Fruit fly (Drosophila melanogaster) whole organism, embryonic: Measurements from ENCODE around the gene AP-1mu.

Source experiments
- Aef1 ChIP-seq: fragments of 200-800 bp; sonication (Bioruptor generic); IDR thresholded peaks from 3 replicates; pipeline ENCODE4 v1.3.6; 2022; ENCODE audit warnings: missing biosample characterization, missing genetic modification characterization
- Asciz ChIP-seq: fragments of 200-800 bp; sonication (Bioruptor generic); optimal IDR thresholded peaks from 2 replicates; lab custom pipeline; 2017; ENCODE audit warnings: missing biosample characterization, mild to moderate bottlenecking, missing genetic modification characterization, missing genetic modification reagents
- BEAF-32 ChIP-seq: fragments of 200-800 bp; sonication (Bioruptor generic); optimal IDR thresholded peaks from 3 replicates; lab custom pipeline; 2017; ENCODE audit warnings: missing biosample characterization, missing genetic modification characterization, mild to moderate bottlenecking, moderate library complexity, missing genetic modification reagents
- Bteb2 ChIP-seq: fragments of 200-800 bp; sonication (Bioruptor generic); optimal IDR thresholded peaks from 2 replicates; lab custom pipeline; 2016; ENCODE audit warnings: missing biosample characterization, missing genetic modification characterization
- C15 ChIP-seq: fragments of 200-800 bp; sonication (Bioruptor generic); IDR thresholded peaks from 3 replicates; pipeline ENCODE4 v1.3.6; 2022; ENCODE audit warnings: missing biosample characterization, missing genetic modification characterization
- CG1024 ChIP-seq: fragments of 200-800 bp; sonication (Bioruptor generic); IDR thresholded peaks from 2 replicates; pipeline ENCODE4 v1.3.6; 2022; ENCODE audit warnings: missing biosample characterization, missing genetic modification characterization
- CG10462 ChIP-seq: fragments of 200-800 bp; sonication (Bioruptor generic); optimal IDR thresholded peaks from 2 replicates; lab custom pipeline; 2016; ENCODE audit warnings: missing biosample characterization, missing genetic modification characterization
- CG12659 ChIP-seq: fragments of 200-800 bp; sonication (Bioruptor generic); optimal IDR thresholded peaks from 3 replicates; lab custom pipeline; 2017; ENCODE audit warnings: mild to moderate bottlenecking, missing biosample characterization, missing genetic modification reagents, missing genetic modification characterization
- CG17186 ChIP-seq: fragments of 200-800 bp; sonication (Bioruptor generic); optimal IDR thresholded peaks from 3 replicates; lab custom pipeline; 2017; ENCODE audit warnings: missing biosample characterization, missing genetic modification reagents, missing genetic modification characterization
- CG18262 ChIP-seq: fragments of 200-800 bp; optimal IDR thresholded peaks from 3 replicates; lab custom pipeline; 2019; ENCODE audit warnings: missing biosample characterization, mild to moderate bottlenecking, missing genetic modification characterization, moderate library complexity
- CG18476 ChIP-seq: fragments of 200-800 bp; sonication (Bioruptor generic); optimal IDR thresholded peaks from 2 replicates; lab custom pipeline; 2016; ENCODE audit warnings: missing biosample characterization, mild to moderate bottlenecking, missing genetic modification characterization
- CG18619 ChIP-seq: fragments of 200-800 bp; sonication (Bioruptor generic); optimal IDR thresholded peaks from 3 replicates; lab custom pipeline; 2017; ENCODE audit warnings: missing biosample characterization, mild to moderate bottlenecking, missing genetic modification characterization
- CG2199 ChIP-seq: fragments of 200-800 bp; sonication (Bioruptor generic); IDR thresholded peaks from 3 replicates; pipeline ENCODE4 v1.3.6; 2022; ENCODE audit warnings: missing biosample characterization, missing genetic modification characterization
- CG3065 ChIP-seq: fragments of 200-800 bp; sonication (Bioruptor generic); optimal IDR thresholded peaks from 2 replicates; lab custom pipeline; 2016; ENCODE audit warnings: missing biosample characterization, missing genetic modification characterization
- CG31388 ChIP-seq: fragments of 200-800 bp; sonication (Bioruptor generic); optimal IDR thresholded peaks from 2 replicates; lab custom pipeline; 2016; ENCODE audit warnings: missing biosample characterization, missing genetic modification characterization
- CG6254 ChIP-seq: fragments of 200-800 bp; sonication (Bioruptor generic); optimal IDR thresholded peaks from 3 replicates; lab custom pipeline; 2017; ENCODE audit warnings: mild to moderate bottlenecking, missing biosample characterization, missing genetic modification reagents, missing genetic modification characterization
- CG7271 ChIP-seq: fragments of 200-800 bp; sonication (Bioruptor generic); optimal IDR thresholded peaks from 2 replicates; lab custom pipeline; 2018; ENCODE audit warnings: missing biosample characterization, mild to moderate bottlenecking, missing genetic modification characterization, moderate library complexity
- CG7963 ChIP-seq: fragments of 200-800 bp; sonication (Bioruptor generic); IDR thresholded peaks from 3 replicates; pipeline ENCODE4 v1.3.6; 2022; ENCODE audit warnings: missing biosample characterization, missing genetic modification characterization; ENCODE audit not compliant: partially characterized antibody
- CG9437 ChIP-seq: fragments of 200-800 bp; sonication (Bioruptor generic); optimal IDR thresholded peaks from 2 replicates; lab custom pipeline; 2018; ENCODE audit warnings: missing biosample characterization, mild to moderate bottlenecking, missing genetic modification characterization
- CG9817 ChIP-seq: fragments of 200-800 bp; sonication (Bioruptor generic); optimal IDR thresholded peaks from 2 replicates; lab custom pipeline; 2018; ENCODE audit warnings: missing biosample characterization, mild to moderate bottlenecking, missing genetic modification characterization, moderate library complexity
- Dbx ChIP-seq: fragments of 200-800 bp; sonication (Bioruptor generic); IDR thresholded peaks from 3 replicates; pipeline ENCODE4 v1.3.6; 2022; ENCODE audit warnings: missing biosample characterization, missing genetic modification characterization
- Deaf1 ChIP-seq: fragments of 200-800 bp; optimal IDR thresholded peaks from 3 replicates; lab custom pipeline; 2019; ENCODE audit warnings: missing biosample characterization, mild to moderate bottlenecking, missing genetic modification characterization, moderate library complexity
- Fer3 ChIP-seq: fragments of 200-800 bp; sonication (Bioruptor generic); optimal IDR thresholded peaks from 2 replicates; lab custom pipeline; 2018; ENCODE audit warnings: missing biosample characterization, mild to moderate bottlenecking, missing genetic modification characterization, moderate library complexity
- GATAe ChIP-seq: fragments of 200-800 bp; sonication (Bioruptor generic); conservative IDR thresholded peaks from 2 replicates; pipeline ENCODE4 v1.3.6; 2022; ENCODE audit warnings: missing biosample characterization, missing genetic modification characterization
- Gug ChIP-seq: fragments of 200-800 bp; sonication (Bioruptor generic); IDR thresholded peaks from 4 replicates; pipeline ENCODE4 v1.3.6; 2022; ENCODE audit warnings: missing biosample characterization, missing genetic modification characterization
- Kr ChIP-seq: fragments of 200-800 bp; sonication (Bioruptor generic); optimal IDR thresholded peaks from 2 replicates; lab custom pipeline; 2017; ENCODE audit warnings: missing biosample characterization, mild to moderate bottlenecking, missing genetic modification characterization
- Stat92E ChIP-seq, 3 experiments: fragments of >200 bp in 2 of 3; fragments of 200-800 bp in 1 of 3; sonication (Bioruptor generic) in 1 of 3; optimal IDR thresholded peaks; 2 replicates each; lab custom pipeline; 2017 to 2019; ENCODE audit warnings: missing biosample characterization in 3 of 3, missing genetic modification characterization in 3 of 3, mild to moderate bottlenecking in 1 of 3, moderate library complexity in 1 of 3
- Vsx1 ChIP-seq: fragments of 200-800 bp; sonication (Bioruptor generic); optimal IDR thresholded peaks from 2 replicates; lab custom pipeline; 2017; ENCODE audit warnings: missing biosample characterization, mild to moderate bottlenecking, missing genetic modification characterization, missing genetic modification reagents
- ab ChIP-seq: fragments of 200-800 bp; sonication (Bioruptor generic); optimal IDR thresholded peaks from 2 replicates; lab custom pipeline; 2016; ENCODE audit warnings: missing biosample characterization, missing genetic modification characterization
- cg ChIP-seq: fragments of 200-800 bp; sonication (Bioruptor generic); optimal IDR thresholded peaks from 3 replicates; lab custom pipeline; 2019; ENCODE audit warnings: missing biosample characterization, mild to moderate bottlenecking, missing genetic modification characterization, moderate library complexity
- cwo ChIP-seq: fragments of 200-800 bp; sonication (Bioruptor generic); optimal IDR thresholded peaks from 3 replicates; lab custom pipeline; 2017; ENCODE audit warnings: missing biosample characterization, missing genetic modification characterization, mild to moderate bottlenecking, moderate library complexity, missing genetic modification reagents
- da ChIP-seq: fragments of 200-800 bp; sonication (Bioruptor generic); optimal IDR thresholded peaks from 2 replicates; lab custom pipeline; 2016; ENCODE audit warnings: missing biosample characterization, missing genetic modification characterization
- dimm ChIP-seq: fragments of 200-800 bp; sonication (Bioruptor generic); IDR thresholded peaks from 2 replicates; pipeline ENCODE4 v1.3.6; 2022; ENCODE audit warnings: missing biosample characterization, missing genetic modification characterization
- ems ChIP-seq: fragments of 200-800 bp; sonication (Bioruptor generic); optimal IDR thresholded peaks from 3 replicates; lab custom pipeline; 2016; ENCODE audit warnings: missing biosample characterization, missing genetic modification characterization
- esg ChIP-seq: fragments of 200-800 bp; sonication (Bioruptor generic); conservative IDR thresholded peaks from 2 replicates; pipeline ENCODE4 v1.3.6; 2022; ENCODE audit warnings: missing biosample characterization, missing genetic modification characterization
- eve ChIP-seq, 2 experiments: fragments of >200 bp; optimal IDR thresholded peaks; 2 replicates each; lab custom pipeline; 2017; ENCODE audit warnings: missing biosample characterization in 2 of 2, missing genetic modification characterization in 2 of 2
- grau ChIP-seq: fragments of 200-800 bp; optimal IDR thresholded peaks from 3 replicates; lab custom pipeline; 2019; ENCODE audit warnings: missing biosample characterization, mild to moderate bottlenecking, missing genetic modification characterization, moderate library complexity
- hb ChIP-seq: fragments of 200-800 bp; sonication (Bioruptor generic); IDR thresholded peaks from 3 replicates; pipeline ENCODE4 v1.3.6; 2022; ENCODE audit warnings: missing biosample characterization, missing genetic modification characterization; ENCODE audit not compliant: partially characterized antibody
- knrl ChIP-seq: fragments of 200-800 bp; sonication (Bioruptor generic); IDR thresholded peaks from 3 replicates; pipeline ENCODE4 v1.3.6; 2022; ENCODE audit warnings: missing biosample characterization, missing genetic modification characterization; ENCODE audit not compliant: partially characterized antibody
- lab ChIP-seq: fragments of 200-800 bp; sonication (Bioruptor generic); optimal IDR thresholded peaks from 3 replicates; lab custom pipeline; 2017; ENCODE audit warnings: missing biosample characterization, missing genetic modification characterization, mild to moderate bottlenecking, moderate library complexity, missing genetic modification reagents
- nau ChIP-seq: fragments of 200-800 bp; sonication (Bioruptor generic); optimal IDR thresholded peaks from 3 replicates; lab custom pipeline; 2017; ENCODE audit warnings: missing biosample characterization, mild to moderate bottlenecking, missing genetic modification characterization, missing genetic modification reagents
- odd ChIP-seq: fragments of 200-800 bp; sonication (Bioruptor generic); optimal IDR thresholded peaks from 2 replicates; lab custom pipeline; 2017; ENCODE audit warnings: missing biosample characterization, mild to moderate bottlenecking, missing genetic modification characterization
- onecut ChIP-seq: fragments of 200-800 bp; sonication (Bioruptor generic); IDR thresholded peaks from 2 replicates; pipeline ENCODE4 v1.3.6; 2022; ENCODE audit warnings: missing biosample characterization, missing genetic modification characterization
- phol ChIP-seq: fragments of 200-800 bp; sonication (Bioruptor generic); optimal IDR thresholded peaks from 3 replicates; lab custom pipeline; 2018; ENCODE audit warnings: missing biosample characterization, mild to moderate bottlenecking, missing genetic modification characterization, moderate library complexity
- row ChIP-seq: fragments of 200-800 bp; sonication (Bioruptor generic); IDR thresholded peaks from 3 replicates; pipeline ENCODE4 v1.3.6; 2022; ENCODE audit warnings: missing biosample characterization, missing genetic modification characterization
- run ChIP-seq: fragments of 200-800 bp; sonication (Bioruptor generic); optimal IDR thresholded peaks from 3 replicates; lab custom pipeline; 2018; ENCODE audit warnings: missing biosample characterization, mild to moderate bottlenecking, missing genetic modification characterization
- schlank ChIP-seq: fragments of 200-800 bp; sonication (Bioruptor generic); optimal IDR thresholded peaks from 2 replicates; lab custom pipeline; 2018; ENCODE audit warnings: missing biosample characterization, mild to moderate bottlenecking, missing genetic modification characterization
- wek ChIP-seq: fragments of 200-800 bp; sonication (Bioruptor generic); optimal IDR thresholded peaks from 3 replicates; lab custom pipeline; 2018; ENCODE audit warnings: missing biosample characterization, mild to moderate bottlenecking, missing genetic modification characterization, moderate library complexity
- wor ChIP-seq: fragments of 200-800 bp; sonication (Bioruptor generic); IDR thresholded peaks from 2 replicates; pipeline ENCODE4 v1.3.6; 2022; ENCODE audit warnings: missing biosample characterization, missing genetic modification characterization
- yki ChIP-seq: fragments of >200 bp; optimal IDR thresholded peaks from 3 replicates; lab custom pipeline; 2018

The AP-1mu gene

DNA sequence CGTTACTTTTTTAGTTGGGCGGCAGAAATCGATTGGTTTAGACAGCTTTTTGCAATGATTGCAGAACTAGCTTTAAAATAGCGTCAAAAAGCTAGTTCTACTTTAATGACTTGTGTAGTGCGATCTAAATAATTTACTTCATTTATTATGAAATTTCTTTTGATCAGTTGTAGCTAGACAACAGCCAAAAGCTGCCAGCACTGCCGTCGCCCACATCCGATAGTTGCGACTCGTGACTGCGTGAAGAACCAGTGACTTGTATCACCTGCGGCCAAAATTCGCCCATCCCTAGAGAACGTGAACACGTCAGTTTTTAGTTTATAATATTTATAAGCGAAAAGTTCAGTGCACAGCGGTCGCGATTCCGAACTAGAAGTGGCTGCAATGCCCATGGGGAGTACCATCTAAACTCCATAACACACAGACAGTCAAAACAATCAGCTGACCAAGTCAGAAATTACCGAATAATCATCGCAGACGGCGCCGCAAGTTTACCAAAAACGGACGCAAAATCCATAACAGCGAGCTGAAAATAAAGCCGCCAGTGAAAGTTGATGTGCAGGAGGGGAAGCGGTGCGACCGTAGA is 27.4 kb upstream of the AP-1mu start, which contains the start of gene P58IPK (continued):
- TF ChIP-seq CG3065 (peak; percentile 37), ems (GFP tag; lab: Kevin White, UChicago) (peak; percentile 74), Asciz (GFP tag; lab: Kevin White, UChicago) (no peak), onecut (GFP tag; lab: Robert Waterston, UW) (no peak), CG9437 (GFP tag; lab: Kevin White, UChicago) (peak; percentile 26), CG18476 (GFP tag; lab: Kevin White, UChicago) (peak; percentile 44), CG1024 (no peak), dimm (GFP tag; lab: Robert Waterston, UW) (no peak), phol (peak; percentile 66), CG7963 (GFP tag; lab: Robert Waterston, UW) (peak; percentile 90), CG17186 (GFP tag; lab: Kevin White, UChicago) (peak; percentile 72), Kr (GFP tag; lab: Kevin White, UChicago) (no peak), da (GFP tag; lab: Kevin White, UChicago) (peak; percentile 34), run (tag; lab: Kevin White, UChicago) (no peak), Deaf1 (no peak), Dbx (GFP tag; lab: Robert Waterston, UW) (peak; percentile 65), CG7271 (no peak), Fer3 (peak; percentile 45), esg (GFP tag; lab: Robert Waterston, UW) (peak; percentile 53; the same call in 1 of the 2 replicates), hb (GFP tag; lab: Robert Waterston, UW) (peak; percentile 90), wek (no peak), knrl (GFP tag; lab: Robert Waterston, UW) (peak; percentile 96), cg (GFP tag; lab: Kevin White, UChicago) (no peak), schlank (peak; percentile 25), nau (no peak), grau (tag; lab: Kevin White, UChicago) (peak; percentile 64), GATAe (GFP tag; lab: Robert Waterston, UW) (no peak), CG12659 (GFP tag; lab: Kevin White, UChicago) (peak; percentile 83), CG6254 (GFP tag; lab: Kevin White, UChicago) (no peak), Aef1 (GFP tag; lab: Robert Waterston, UW) (peak; percentile 32; the same call in 2 of the 3 replicates), eve (GFP tag; optimal IDR thresholded peaks at IDR 0.05; lab: Kevin White, UChicago) (no peak), CG9817 (tag; lab: Kevin White, UChicago) (peak; percentile 68), yki (lab: Kevin White, UChicago) (no peak), C15 (GFP tag; lab: Robert Waterston, UW) (no peak), BEAF-32 (GFP tag; lab: Kevin White, UChicago) (peak; percentile 99), Stat92E (GFP tag; optimal IDR thresholded peaks at IDR 0.05; lab: Kevin White, UChicago) (no peak), Bteb2 (GFP tag; lab: Kevin White, UChicago) (peak; percentile 70), CG10462 (GFP tag; lab: Kevin White, UChicago) (peak; percentile 34), lab (peak; percentile 40), Gug (GFP tag; lab: Robert Waterston, UW) (peak; percentile 89), wor (GFP tag; lab: Robert Waterston, UW) (no peak), CG2199 (GFP tag; lab: Robert Waterston, UW) (0 out of 3 replicates have a peak, but pooled peaks have one; percentile 45), cwo (GFP tag; lab: Kevin White, UChicago) (no peak), Vsx1 (GFP tag; lab: Kevin White, UChicago) (no peak), CG31388 (GFP tag; lab: Kevin White, UChicago) (no peak), row (peak; percentile 93), ab (no peak), CG18619 (GFP tag; lab: Kevin White, UChicago) (peak; percentile 31), CG18262 (tag; lab: Kevin White, UChicago) (peak; percentile 35), odd (GFP tag; lab: Kevin White, UChicago) (no peak)
